Worm (Caenorhabditis elegans): ENCODE data around the gene nadk-2.

DNA sequence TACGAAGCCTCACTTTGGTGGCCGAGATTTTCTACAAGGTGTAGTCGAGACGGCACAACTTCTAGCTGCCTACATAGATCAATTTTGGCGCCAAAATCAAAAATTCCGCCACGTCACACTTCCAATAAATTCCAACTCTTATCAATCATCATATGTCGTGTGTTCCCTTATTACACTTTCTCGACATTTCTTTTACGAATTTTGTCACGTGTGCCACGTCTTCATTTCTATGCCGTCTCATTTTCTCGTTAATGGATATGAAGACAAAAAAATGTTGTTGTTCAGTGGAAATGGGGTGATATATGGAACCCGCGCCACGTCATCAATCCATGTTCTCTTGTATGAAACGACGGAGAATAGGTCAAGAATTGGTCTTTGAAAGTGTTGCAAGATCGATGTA, 2.2 kb downstream of the nadk-2 start:
- no peak for TF ChIP-seq skn-1 (tag; optimal IDR thresholded peaks at IDR 0.05)
- no peak for TF ChIP-seq blmp-1 (tag; optimal IDR thresholded peaks at IDR 0.05; ENCODE audit: insufficient read depth)
- TF ChIP-seq Y55F3AM.14 (GFP tag; optimal IDR thresholded peaks at IDR 0.05), result no peak
- TF ChIP-seq ceh-82 (tag; optimal IDR thresholded peaks at IDR 0.05), result no peak
